Fruit fly (Drosophila melanogaster) whole organism, embryonic: Measurements from ENCODE around the gene CG31075.

Experiments
- Awh ChIP-seq: fragments of 200-800 bp; sonication (Bioruptor generic); IDR thresholded peaks from 2 replicates; pipeline ENCODE4, ENCODE4 v1.3.6; 2022; ENCODE audit warnings: missing biosample characterization, missing genetic modification characterization
- CG15601 ChIP-seq: fragments of 200-800 bp; sonication (Bioruptor generic); optimal IDR thresholded peaks from 3 replicates; lab custom pipeline; 2019; ENCODE audit warnings: missing biosample characterization, mild to moderate bottlenecking, missing genetic modification characterization, moderate library complexity
- CG15696 ChIP-seq: fragments of 200-800 bp; sonication (Bioruptor generic); optimal IDR thresholded peaks from 2 replicates; lab custom pipeline; 2019; ENCODE audit warnings: missing biosample characterization, mild to moderate bottlenecking, missing genetic modification characterization, moderate library complexity
- CG16863 ChIP-seq: fragments of 200-800 bp; sonication (Bioruptor generic); optimal IDR thresholded peaks from 3 replicates; lab custom pipeline; 2016; ENCODE audit warnings: missing biosample characterization, missing genetic modification characterization
- h ChIP-seq: fragments of >200 bp; optimal IDR thresholded peaks from 2 replicates; lab custom pipeline; 2017
- pan ChIP-seq, 4 experiments: fragments of >200 bp in 3 of 4; fragments of 200-800 bp in 1 of 4; sonication (Bioruptor generic) in 1 of 4; optimal IDR thresholded peaks in 3 of 4; IDR thresholded peaks in 1 of 4; 2 replicates each; pipeline versions ENCODE4 v1.3.6 to Lab custom; 2017 to 2022; ENCODE audit warnings: missing biosample characterization in 2 of 4, missing genetic modification characterization in 2 of 4, mixed read lengths in 1 of 4

DNA sequence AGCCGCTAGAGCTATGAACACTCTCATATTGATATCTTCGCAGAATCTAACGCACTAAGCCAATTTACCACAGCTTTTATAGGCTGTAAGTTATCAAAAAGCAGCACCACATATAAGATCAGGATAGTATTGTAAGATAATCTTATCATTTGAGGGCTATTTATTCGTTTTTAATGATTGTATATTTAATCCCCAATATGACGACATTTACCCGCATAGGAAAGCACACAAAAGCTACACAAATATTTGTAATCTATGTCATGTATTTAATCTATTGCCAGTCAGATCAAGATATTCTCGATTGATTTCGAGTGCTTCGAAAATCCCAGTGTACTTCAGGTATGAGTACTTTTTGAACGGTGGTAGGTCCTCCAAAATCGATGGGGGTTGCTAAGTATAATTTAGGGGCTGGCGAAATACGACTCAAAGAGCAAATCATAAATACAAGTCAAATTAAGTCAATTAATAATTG is 31.4 kb upstream of the CG31075 start, which contains the start of gene CG17191:
- no peak for TF ChIP-seq h (lab: Kevin White, UChicago)
- no peak for TF ChIP-seq CG16863 (GFP tag; lab: Kevin White, UChicago)
- TF ChIP-seq CG15601 (tag; lab: Kevin White, UChicago) = no peak
- no peak for TF ChIP-seq CG15696 (tag; lab: Kevin White, UChicago)
- TF ChIP-seq Awh (GFP tag; lab: Robert Waterston, UW) = no peak
- no peak for TF ChIP-seq pan (optimal IDR thresholded peaks at IDR 0.05; lab: Kevin White, UChicago)
- no peak for TF ChIP-seq pan (GFP tag; optimal IDR thresholded peaks at IDR 0.05 in 1 of 2, IDR thresholded peaks at IDR 0.05 in 1 of 2)
